Fruit fly (Drosophila melanogaster) whole organism, pupa: Measurements from ENCODE around the gene PIG-P.
A peak's percentile ranks its signal among the peaks of the same experiment; 100 is the strongest.

ENCODE experiments used
- CG10348 ChIP-seq: fragments of 200-800 bp; sonication (Bioruptor generic); IDR thresholded peaks from 2 replicates; pipeline ENCODE4 v1.3.6; 2022; ENCODE audit warnings: missing biosample characterization, missing genetic modification characterization
- CG13204 ChIP-seq: fragments of 200-800 bp; sonication (Bioruptor generic); optimal IDR thresholded peaks from 2 replicates; lab custom pipeline; 2018; ENCODE audit warnings: missing biosample characterization, mild to moderate bottlenecking, missing genetic modification characterization, moderate library complexity
- CG15710 ChIP-seq: fragments of 200-800 bp; sonication (Bioruptor generic); optimal IDR thresholded peaks from 2 replicates; lab custom pipeline; 2018; ENCODE audit warnings: missing biosample characterization, mild to moderate bottlenecking, missing genetic modification characterization, moderate library complexity
- CG8159 ChIP-seq: fragments of 200-800 bp; sonication (Bioruptor generic); optimal IDR thresholded peaks from 3 replicates; lab custom pipeline; 2018; ENCODE audit warnings: missing biosample characterization, mild to moderate bottlenecking, missing genetic modification characterization, moderate library complexity
- Pif1B ChIP-seq: fragments of 200-800 bp; sonication (Bioruptor generic); optimal IDR thresholded peaks from 3 replicates; lab custom pipeline; 2016; ENCODE audit warnings: missing biosample characterization, missing genetic modification characterization
- Snoo ChIP-seq: fragments of 200-800 bp; sonication (Bioruptor generic); optimal IDR thresholded peaks from 3 replicates; lab custom pipeline; 2017; ENCODE audit warnings: missing biosample characterization, mild to moderate bottlenecking, missing genetic modification characterization, inconsistent platforms
- gl ChIP-seq: fragments of 200-800 bp; sonication (Bioruptor generic); optimal IDR thresholded peaks from 2 replicates; lab custom pipeline; 2018; ENCODE audit warnings: missing biosample characterization, mild to moderate bottlenecking, missing genetic modification characterization

- TF ChIP-seq CG15710 (tag; lab: Kevin White, UChicago) (peak; percentile 66), CG13204 (GFP tag; lab: Kevin White, UChicago) (peak; percentile 12), Snoo (peak; percentile 86), CG8159 (tag; lab: Kevin White, UChicago) (peak; percentile 60), Pif1B (GFP tag; lab: Kevin White, UChicago) (peak; percentile 52), gl (tag; lab: Kevin White, UChicago) (peak; percentile 57), CG10348 (GFP tag; lab: Robert Waterston, UW) (no peak)
Measured at dm6 chr3R:26059195-26059594, 1.2 kb upstream of the PIG-P start, which contains the start of the genes RpL34a and Trmt61.
